Worm (Caenorhabditis elegans): ENCODE data around the gene gcna-1.

ce11 chrIII:5959049-5959448, 49.8 kb downstream of the gcna-1 start:
- no peak for TF ChIP-seq jun-1 (tag; optimal IDR thresholded peaks at IDR 0.05)
- no peak for TF ChIP-seq nhr-77 (tag; optimal IDR thresholded peaks at IDR 0.05)
- no peak for TF ChIP-seq unc-62 (GFP tag; optimal IDR thresholded peaks at IDR 0.05)
